Worm (Caenorhabditis elegans): ENCODE measurements around the gene F01D5.5.

- TF ChIP-seq snpc-4 (tag; optimal IDR thresholded peaks at IDR 0.05) (no peak), sem-2 (GFP tag; optimal IDR thresholded peaks at IDR 0.05) (no peak), unc-39 (tag; optimal IDR thresholded peaks at IDR 0.05) (no peak), nhr-28 (tag; optimal IDR thresholded peaks at IDR 0.05) (no peak), cnd-1 (tag; optimal IDR thresholded peaks at IDR 0.05) (no peak), ceh-43 (GFP tag; optimal IDR thresholded peaks at IDR 0.05) (no peak), unc-62 (GFP tag; optimal IDR thresholded peaks at IDR 0.05) (no peak), nhr-237 (tag; optimal IDR thresholded peaks at IDR 0.05) (no peak), lin-32 (GFP tag; optimal IDR thresholded peaks at IDR 0.05) (no peak), ztf-11 (tag; optimal IDR thresholded peaks at IDR 0.05) (no peak), elt-3 (tag; optimal IDR thresholded peaks at IDR 0.05) (no peak), hlh-1 (tag; optimal IDR thresholded peaks at IDR 0.05) (no peak), nhr-76 (tag; optimal IDR thresholded peaks at IDR 0.05) (no peak), ceh-83 (GFP tag; optimal IDR thresholded peaks at IDR 0.05) (no peak)
These were observed 2.7 kb upstream of the F01D5.5 start for ce11 chrII:14004770-14005169.
